Fruit fly (Drosophila melanogaster): Measurements from ENCODE around the gene Wwox.
A peak's percentile ranks its signal among the peaks of the same experiment; 100 is the strongest.

DNA sequence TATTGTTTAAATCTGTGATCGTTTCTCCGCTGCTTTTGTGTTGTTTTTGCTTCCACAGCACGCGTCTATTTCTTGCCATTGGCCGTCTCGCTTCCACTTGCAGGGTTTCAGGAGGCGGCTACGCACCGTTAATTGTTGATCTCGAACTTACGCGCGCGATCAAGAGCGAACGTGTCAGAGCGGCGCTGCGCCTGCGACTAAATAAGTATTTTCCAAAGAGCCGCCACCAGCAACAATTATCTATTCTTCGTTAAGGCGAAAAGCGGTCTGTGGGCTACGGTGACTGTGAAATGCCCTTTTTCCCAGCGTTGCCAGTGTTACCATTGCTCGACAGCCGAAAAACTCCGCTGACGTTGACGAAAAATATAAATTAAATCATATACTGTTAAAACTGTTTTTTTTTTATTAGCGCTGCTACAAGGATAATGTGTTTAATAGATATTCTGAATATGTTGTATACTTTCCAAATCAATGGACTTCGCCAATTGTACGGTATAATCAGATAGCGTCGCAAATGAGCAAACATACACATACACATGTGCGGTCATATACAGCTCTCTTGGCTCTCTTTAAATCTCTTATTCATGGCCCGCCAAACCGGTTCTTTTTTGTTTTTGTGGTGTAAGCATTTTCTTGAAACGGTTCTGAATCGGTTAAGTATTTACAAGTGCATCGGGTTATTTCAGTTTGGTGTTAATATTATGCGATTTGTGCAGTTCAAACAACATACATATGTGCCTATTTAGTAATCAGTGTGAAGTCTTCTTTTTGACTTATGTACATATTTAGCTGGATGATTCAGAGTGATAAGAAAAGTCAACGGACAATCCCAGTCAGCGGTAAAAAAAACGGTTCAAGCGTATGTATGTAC, 9.9 kb downstream of the Wwox start, which contains the start of gene pes:
- TF ChIP-seq CG17806 (tag; optimal IDR thresholded peaks at IDR 0.05) (peak; percentile 86), gl (tag; optimal IDR thresholded peaks at IDR 0.05) (peak; percentile 75), CG14655 (GFP tag; optimal IDR thresholded peaks at IDR 0.05) (peak; percentile 93), D1 (tag; optimal IDR thresholded peaks at IDR 0.05) (peak; percentile 91), CG8301 (tag; optimal IDR thresholded peaks at IDR 0.05) (peak; percentile 90), CG10348 (GFP tag; IDR thresholded peaks at IDR 0.05) (no peak; the same call in 1 of the 2 replicates), CG32121 (GFP tag; IDR thresholded peaks at IDR 0.05) (peak; percentile 94), EcR (GFP tag; optimal IDR thresholded peaks at IDR 0.05) (peak; percentile 75), CG15710 (tag; optimal IDR thresholded peaks at IDR 0.05) (no peak), CG9948 (tag; optimal IDR thresholded peaks at IDR 0.05) (peak; percentile 89)
